Worm (Caenorhabditis elegans): Measurements from ENCODE around the gene npa-1.

DNA sequence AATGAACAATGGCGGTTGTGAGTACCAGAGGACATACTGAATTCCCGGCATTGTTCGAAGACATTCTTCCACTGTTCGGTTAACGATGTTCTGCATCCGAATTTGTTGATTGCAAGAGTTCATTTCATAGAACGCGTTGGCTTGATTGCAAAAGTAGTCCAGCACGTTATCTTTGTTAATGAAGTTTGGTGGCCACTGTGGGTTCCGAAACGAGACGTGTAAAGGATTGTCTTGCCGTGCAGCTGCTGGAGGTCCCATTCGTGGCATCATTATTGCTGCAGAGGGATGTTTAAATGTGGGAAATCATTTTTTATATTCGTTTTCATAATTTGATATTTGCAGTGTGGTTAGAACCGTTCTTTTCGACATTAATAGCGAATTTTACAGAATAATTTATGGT, 16.2 kb upstream of the npa-1 start, which contains the start of gene mdt-6:
- TF ChIP-seq zip-8 (tag; optimal IDR thresholded peaks at IDR 0.05) (no peak), mep-1 (tag; optimal IDR thresholded peaks at IDR 0.05) (no peak)

Data from whole organism, mixed stage, embryonic.